Worm (Caenorhabditis elegans) whole organism, L4 larva: ENCODE results near the gene dyf-2.

Source experiments
- F26F4.8 ChIP-seq: fragments of 200-800 bp; sonication (Bioruptor generic); conservative IDR thresholded peaks from 2 replicates; pipeline ENCODE4 v1.3.6; 2022; ENCODE audit warnings: missing genetic modification characterization, missing compliant biosample characterization
- F44E2.7 ChIP-seq: fragments of 200-800 bp; sonication (Bioruptor generic); IDR thresholded peaks from 2 replicates; pipeline ENCODE4 v2.1.2; 2022; ENCODE audit warnings: missing genetic modification characterization, missing compliant biosample characterization
- F49E8.2 ChIP-seq: sonication (generic microtip); optimal IDR thresholded peaks from 2 replicates; lab custom pipeline; 2016; ENCODE audit warnings: missing compliant biosample characterization, mild to moderate bottlenecking, missing genetic modification characterization, borderline replicate concordance
- R02D3.7 ChIP-seq: fragments of 150-350 bp; sonication (generic microtip); optimal IDR thresholded peaks from 3 replicates; lab custom pipeline; 2014; ENCODE audit warnings: missing biosample characterization, missing genetic modification characterization
- T20F7.1 ChIP-seq: fragments of 200-800 bp; sonication (Bioruptor generic); optimal IDR thresholded peaks from 2 replicates; lab custom pipeline; 2018; ENCODE audit warnings: mild to moderate bottlenecking, missing genetic modification characterization, missing compliant biosample characterization
- T26A8.4 ChIP-seq: fragments of 200-800 bp; sonication (Bioruptor generic); IDR thresholded peaks from 2 replicates; pipeline ENCODE4 v1.3.6; 2022; ENCODE audit warnings: missing genetic modification characterization, missing compliant biosample characterization
- Y5F2A.4 ChIP-seq: fragments of 200-800 bp; sonication (Bioruptor generic); optimal IDR thresholded peaks from 2 replicates; lab custom pipeline; 2018; ENCODE audit warnings: mild to moderate bottlenecking, missing genetic modification characterization, missing compliant biosample characterization
- ZK337.2 ChIP-seq: fragments of 200-800 bp; sonication (Bioruptor generic); IDR thresholded peaks from 2 replicates; pipeline ENCODE4 v1.3.6; 2022; ENCODE audit warnings: missing genetic modification reagents, missing genetic modification characterization, missing compliant biosample characterization
- ama-1 ChIP-seq: fragments of 150-350 bp; optimal IDR thresholded peaks from 2 replicates; lab custom pipeline; 2014; ENCODE audit warnings: inconsistent platforms, mixed read lengths
- arid-1 ChIP-seq: fragments of 200-800 bp; sonication (Bioruptor generic); conservative IDR thresholded peaks from 2 replicates; pipeline ENCODE4 v1.3.6; 2022; ENCODE audit warnings: missing genetic modification reagents, missing genetic modification characterization, missing compliant biosample characterization
- attf-4 ChIP-seq: sonication (generic microtip); optimal IDR thresholded peaks from 3 replicates; lab custom pipeline; 2017; ENCODE audit warnings: missing biosample characterization, missing genetic modification characterization
- ceh-20 ChIP-seq: fragments of 200-800 bp; sonication (Bioruptor generic); IDR thresholded peaks from 2 replicates; pipeline ENCODE4 v1.3.6; 2022; ENCODE audit warnings: missing genetic modification reagents, missing genetic modification characterization, missing compliant biosample characterization
- ceh-82 ChIP-seq: sonication (generic microtip); optimal IDR thresholded peaks from 2 replicates; lab custom pipeline; 2017; ENCODE audit warnings: missing biosample characterization, missing genetic modification characterization
- ces-1 ChIP-seq: fragments of 150-350 bp; sonication (generic microtip); optimal IDR thresholded peaks from 4 replicates; lab custom pipeline; 2014; ENCODE audit warnings: missing biosample characterization, missing genetic modification reagents, missing genetic modification characterization
- cey-2 ChIP-seq: sonication (generic microtip); optimal IDR thresholded peaks from 3 replicates; lab custom pipeline; 2017; ENCODE audit warnings: missing genetic modification characterization, mild to moderate bottlenecking, missing compliant biosample characterization, antibody characterized with exemption, borderline replicate concordance; ENCODE audit not compliant: insufficient read depth
- daf-12 ChIP-seq: fragments of 150-350 bp; optimal IDR thresholded peaks from 2 replicates; lab custom pipeline; 2014; ENCODE audit warnings: missing biosample characterization, missing genetic modification reagents, missing genetic modification characterization
- daf-19 ChIP-seq: fragments of 200-800 bp; sonication (Bioruptor generic); conservative IDR thresholded peaks from 2 replicates; pipeline ENCODE4 v1.3.6; 2022; ENCODE audit warnings: missing genetic modification characterization, missing compliant biosample characterization
- daf-8 ChIP-seq: fragments of 200-800 bp; sonication (Bioruptor generic); IDR thresholded peaks from 2 replicates; pipeline ENCODE4 v1.3.6; 2022; ENCODE audit warnings: missing genetic modification characterization, missing compliant biosample characterization
- dmd-6 ChIP-seq: fragments of 200-800 bp; sonication (Bioruptor generic); IDR thresholded peaks from 2 replicates; pipeline ENCODE4 v1.3.6; 2022; ENCODE audit warnings: missing genetic modification reagents, missing genetic modification characterization, missing compliant biosample characterization
- dmd-9 ChIP-seq: fragments of 200-800 bp; sonication (Bioruptor generic); IDR thresholded peaks from 2 replicates; pipeline ENCODE4 v1.3.6; 2022; ENCODE audit warnings: missing genetic modification reagents, missing genetic modification characterization, missing compliant biosample characterization
- egl-27 ChIP-seq: sonication (generic microtip); optimal IDR thresholded peaks from 3 replicates; lab custom pipeline; 2017; ENCODE audit warnings: missing biosample characterization, missing genetic modification reagents, missing genetic modification characterization
- egl-43 ChIP-seq: fragments of 200-800 bp; sonication (Bioruptor generic); IDR thresholded peaks from 2 replicates; pipeline ENCODE4 v1.3.6; 2022; ENCODE audit warnings: missing genetic modification reagents, missing genetic modification characterization, missing compliant biosample characterization
- gei-8 ChIP-seq: fragments of 200-800 bp; sonication (Bioruptor generic); optimal IDR thresholded peaks from 2 replicates; lab custom pipeline; 2018; ENCODE audit warnings: mild to moderate bottlenecking, missing genetic modification characterization, missing compliant biosample characterization
- hlh-11 ChIP-seq: fragments of 200-800 bp; sonication (Bioruptor generic); optimal IDR thresholded peaks from 2 replicates; lab custom pipeline; 2018; ENCODE audit warnings: mild to moderate bottlenecking, missing genetic modification characterization, missing compliant biosample characterization
- hlh-30 ChIP-seq: sonication (generic microtip); optimal IDR thresholded peaks from 2 replicates; lab custom pipeline; 2017; ENCODE audit warnings: antibody characterized with exemption, mild to moderate bottlenecking, missing genetic modification characterization, missing compliant biosample characterization; ENCODE audit not compliant: insufficient read depth
- lin-13 ChIP-seq: fragments of 150-350 bp; optimal IDR thresholded peaks from 2 replicates; lab custom pipeline; 2014; ENCODE audit warnings: missing biosample characterization, missing genetic modification reagents, missing genetic modification characterization
- lin-15B ChIP-seq: fragments of 150-350 bp; sonication (generic microtip); optimal IDR thresholded peaks from 3 replicates; lab custom pipeline; 2014; ENCODE audit warnings: missing biosample characterization, missing genetic modification characterization
- lin-38 ChIP-seq: fragments of 200-800 bp; sonication (Bioruptor generic); IDR thresholded peaks from 2 replicates; pipeline ENCODE4 v1.3.6; 2022; ENCODE audit warnings: missing genetic modification reagents, missing genetic modification characterization, missing compliant biosample characterization
- lir-3 ChIP-seq: sonication (generic microtip); optimal IDR thresholded peaks from 2 replicates; lab custom pipeline; 2016; ENCODE audit warnings: mild to moderate bottlenecking, missing genetic modification characterization, missing compliant biosample characterization
- madf-5 ChIP-seq, 2 experiments: fragments of 200-800 bp; sonication (Bioruptor generic); IDR thresholded peaks; 2 replicates each; pipeline ENCODE4 v1.3.6; 2022; ENCODE audit warnings: missing compliant biosample characterization in 2 of 2, missing genetic modification characterization in 2 of 2
- madf-9 ChIP-seq: fragments of 200-800 bp; sonication (Bioruptor generic); conservative IDR thresholded peaks from 2 replicates; pipeline ENCODE4 v1.3.6; 2022; ENCODE audit warnings: missing genetic modification reagents, missing genetic modification characterization, missing compliant biosample characterization
- mdl-1 ChIP-seq, 2 experiments: fragments of 150-350 bp in 1 of 2; sonication (generic microtip) in 1 of 2; optimal IDR thresholded peaks; 2 replicates each; lab custom pipeline; 2014 to 2017; ENCODE audit warnings: missing biosample characterization in 2 of 2, missing genetic modification characterization in 2 of 2
- mes-2 ChIP-seq: sonication (generic microtip); optimal IDR thresholded peaks from 2 replicates; lab custom pipeline; 2016; ENCODE audit warnings: missing genotype, mild to moderate bottlenecking, missing genetic modification characterization, missing compliant biosample characterization; ENCODE audit not compliant: poor library complexity, severe bottlenecking
- mxl-2 ChIP-seq: fragments of 200-800 bp; sonication (Bioruptor generic); conservative IDR thresholded peaks from 2 replicates; pipeline ENCODE4 v1.3.6; 2022; ENCODE audit warnings: missing genetic modification reagents, missing genetic modification characterization, missing compliant biosample characterization
- nhr-10 ChIP-seq: fragments of 150-350 bp; optimal IDR thresholded peaks from 2 replicates; lab custom pipeline; 2014; ENCODE audit warnings: missing biosample characterization, missing genetic modification characterization
- nhr-102 ChIP-seq: sonication (generic microtip); optimal IDR thresholded peaks from 2 replicates; lab custom pipeline; 2016; ENCODE audit warnings: mild to moderate bottlenecking, missing genetic modification characterization, moderate library complexity, missing compliant biosample characterization
- nhr-28 ChIP-seq: fragments of 150-350 bp; optimal IDR thresholded peaks from 2 replicates; lab custom pipeline; 2014; ENCODE audit warnings: missing biosample characterization, missing genetic modification characterization
- nhr-76 ChIP-seq: fragments of 150-350 bp; optimal IDR thresholded peaks from 2 replicates; lab custom pipeline; 2014; ENCODE audit warnings: missing biosample characterization, missing genetic modification characterization
- php-3 ChIP-seq: fragments of 200-800 bp; sonication (Bioruptor generic); IDR thresholded peaks from 2 replicates; pipeline ENCODE4 v1.3.6; 2022; ENCODE audit warnings: missing genetic modification reagents, missing genetic modification characterization, missing compliant biosample characterization
- saeg-2 ChIP-seq: fragments of 200-800 bp; sonication (Bioruptor generic); IDR thresholded peaks from 2 replicates; pipeline ENCODE4 v1.3.6; 2022; ENCODE audit warnings: missing genetic modification reagents, missing genetic modification characterization, missing compliant biosample characterization
- sdz-12 ChIP-seq: fragments of 200-800 bp; sonication (Bioruptor generic); optimal IDR thresholded peaks from 2 replicates; lab custom pipeline; 2018; ENCODE audit warnings: mild to moderate bottlenecking, missing genetic modification characterization, missing compliant biosample characterization
- set-16 ChIP-seq: fragments of 200-800 bp; sonication (Bioruptor generic); IDR thresholded peaks from 2 replicates; pipeline ENCODE4 v1.3.6; 2022; ENCODE audit warnings: missing genetic modification reagents, missing genetic modification characterization, missing compliant biosample characterization
- snpc-1.2 ChIP-seq: fragments of 200-800 bp; sonication (Bioruptor generic); IDR thresholded peaks from 2 replicates; pipeline ENCODE4 v1.3.6; 2022; ENCODE audit warnings: missing genetic modification reagents, missing genetic modification characterization, missing compliant biosample characterization
- snpc-4 ChIP-seq: fragments of 150-350 bp; optimal IDR thresholded peaks from 2 replicates; lab custom pipeline; 2014; ENCODE audit warnings: missing biosample characterization, missing genetic modification characterization
- spr-3 ChIP-seq: fragments of 200-800 bp; sonication (Bioruptor generic); optimal IDR thresholded peaks from 2 replicates; lab custom pipeline; 2018; ENCODE audit warnings: mild to moderate bottlenecking, missing genetic modification characterization, missing compliant biosample characterization
- tra-1 ChIP-seq: fragments of 200-800 bp; sonication (Bioruptor generic); IDR thresholded peaks from 2 replicates; pipeline ENCODE4 v1.3.6; 2022; ENCODE audit warnings: missing genetic modification reagents, missing genetic modification characterization, missing compliant biosample characterization
- unc-130 ChIP-seq: sonication (generic microtip); optimal IDR thresholded peaks from 2 replicates; lab custom pipeline; 2016; ENCODE audit warnings: missing genetic modification reagents, missing genetic modification characterization, missing compliant biosample characterization
- unc-62 ChIP-seq, 3 experiments: fragments of 150-350 bp in 1 of 3; sonication (generic microtip); optimal IDR thresholded peaks in 2 of 3; peaks in 1 of 3; 1 replicate in 1 of 3; 2 replicates in 2 of 3; lab custom pipeline; 2014 to 2017; ENCODE audit warnings: missing biosample characterization in 3 of 3, missing genetic modification characterization in 3 of 3, missing genetic modification reagents in 3 of 3, missing genotype in 1 of 3
- zfp-2 ChIP-seq: sonication (generic microtip); optimal IDR thresholded peaks from 2 replicates; lab custom pipeline; 2016; ENCODE audit warnings: mild to moderate bottlenecking, missing genetic modification characterization, missing compliant biosample characterization
- zfp-3 ChIP-seq: fragments of 200-800 bp; sonication (Bioruptor generic); conservative IDR thresholded peaks from 2 replicates; pipeline ENCODE4 v1.3.6; 2022; ENCODE audit warnings: missing genetic modification reagents, missing genetic modification characterization, missing compliant biosample characterization
- zip-2 ChIP-seq: fragments of 150-350 bp; optimal IDR thresholded peaks from 2 replicates; lab custom pipeline; 2014; ENCODE audit warnings: missing biosample characterization, missing genetic modification characterization

The dyf-2 gene

ce11 chrIII:13717505-13717904, 31.3 kb upstream of the dyf-2 start (continued):
- TF ChIP-seq mdl-1 (tag; optimal IDR thresholded peaks at IDR 0.05; lab: Kevin White, UChicago): peak; percentile 42 to 58
- no peak for TF ChIP-seq F49E8.2 (tag; lab: Kevin White, UChicago)
- TF ChIP-seq snpc-1.2: peak; percentile 36; the same call in 1 of the 2 replicates
- peak; percentile 58 for TF ChIP-seq nhr-28 (tag; lab: Kevin White, UChicago)
- TF ChIP-seq zfp-3 (GFP tag; lab: Robert Waterston, UW): no peak
- TF ChIP-seq ZK337.2 (GFP tag; lab: Robert Waterston, UW): no peak
- TF ChIP-seq set-16: 0 out of 2 replicates have a peak, but pooled peaks have one; percentile 18
- no peak for TF ChIP-seq zfp-2 (tag; lab: Kevin White, UChicago)
- TF ChIP-seq nhr-102 (tag; lab: Kevin White, UChicago): no peak
- TF ChIP-seq dmd-9: no peak
- no peak for TF ChIP-seq ceh-20 (GFP tag; lab: Robert Waterston, UW)
- no peak for TF ChIP-seq saeg-2 (GFP tag; lab: Robert Waterston, UW)
- no peak for TF ChIP-seq F26F4.8
- TF ChIP-seq F44E2.7: no peak
- no peak for TF ChIP-seq daf-19 (GFP tag; lab: Robert Waterston, UW)
- TF ChIP-seq Y5F2A.4: no peak
- no peak for TF ChIP-seq ces-1 (GFP tag; lab: Kevin White, UChicago)
- no peak for TF ChIP-seq madf-9 (GFP tag; lab: Robert Waterston, UW)
- no peak for TF ChIP-seq R02D3.7
- no peak for TF ChIP-seq unc-130 (GFP tag; lab: Kevin White, UChicago)
- no peak for TF ChIP-seq spr-3 (GFP tag; lab: Kevin White, UChicago)
- TF ChIP-seq cey-2 (tag; lab: Kevin White, UChicago): no peak
- peak in 1 of 2 experiments; percentile 94 for TF ChIP-seq unc-62 (GFP tag; optimal IDR thresholded peaks at IDR 0.05 in 1 of 2; lab: Kevin White, UChicago)
- no peak for TF ChIP-seq unc-62 (tag; optimal IDR thresholded peaks at IDR 0.05; lab: Kevin White, UChicago)
- TF ChIP-seq hlh-11 (tag; lab: Kevin White, UChicago): peak; percentile 68
- no peak for TF ChIP-seq madf-5 (GFP tag; IDR thresholded peaks at IDR 0.05; lab: Robert Waterston, UW)
- no peak for TF ChIP-seq ama-1 (lab: Kevin White, UChicago)
- TF ChIP-seq egl-27 (tag; lab: Kevin White, UChicago): no peak
- TF ChIP-seq daf-8: no peak
- no peak for TF ChIP-seq attf-4 (tag; lab: Kevin White, UChicago)
- TF ChIP-seq ceh-82: no peak
- TF ChIP-seq sdz-12 (GFP tag; lab: Kevin White, UChicago): no peak
- no peak for TF ChIP-seq gei-8 (GFP tag; lab: Kevin White, UChicago)
- no peak for TF ChIP-seq mxl-2
- no peak for TF ChIP-seq zip-2 (tag; lab: Kevin White, UChicago)
- no peak for TF ChIP-seq php-3 (GFP tag; lab: Robert Waterston, UW)
- peak; percentile 74 for TF ChIP-seq hlh-30 (tag; lab: Kevin White, UChicago)
- no peak for TF ChIP-seq lin-15B (tag; lab: Kevin White, UChicago)
- peak; percentile 55 for TF ChIP-seq mes-2 (tag; lab: Kevin White, UChicago)
- no peak for TF ChIP-seq nhr-10 (tag; lab: Kevin White, UChicago)
- TF ChIP-seq dmd-6 (GFP tag; lab: Robert Waterston, UW): peak; percentile 51
- no peak for TF ChIP-seq daf-12 (tag; lab: Kevin White, UChicago)
- TF ChIP-seq arid-1: peak; percentile 63
- TF ChIP-seq lin-13 (GFP tag; lab: Kevin White, UChicago): no peak
- 0 out of 2 replicates have a peak, but pooled peaks have one; percentile 40 for TF ChIP-seq T26A8.4 (GFP tag; lab: Robert Waterston, UW)
- TF ChIP-seq T20F7.1: no peak
- no peak for TF ChIP-seq lir-3
- TF ChIP-seq egl-43 (GFP tag; lab: Robert Waterston, UW): peak; percentile 77
- TF ChIP-seq lin-38 (GFP tag; lab: Robert Waterston, UW): no peak
- TF ChIP-seq tra-1 (GFP tag; lab: Robert Waterston, UW): no peak
- TF ChIP-seq nhr-76 (tag; lab: Kevin White, UChicago): no peak
- no peak for TF ChIP-seq snpc-4 (tag; lab: Kevin White, UChicago)
